Worm (Caenorhabditis elegans) whole organism, L2 larva: ENCODE results near the gene C13G3.1.

ENCODE experiments used
- F13H6.1 ChIP-seq: sonication (generic microtip); optimal IDR thresholded peaks from 2 replicates; lab custom pipeline; 2016; ENCODE audit warnings: missing genetic modification characterization, missing compliant biosample characterization
- ZK546.5 ChIP-seq: sonication (generic microtip); optimal IDR thresholded peaks from 2 replicates; lab custom pipeline; 2017; ENCODE audit warnings: missing biosample characterization, missing genetic modification characterization
- alr-1 ChIP-seq: fragments of 150-350 bp; optimal IDR thresholded peaks from 2 replicates; lab custom pipeline; 2014; ENCODE audit warnings: missing biosample characterization, missing genetic modification characterization
- aly-2 ChIP-seq: fragments of 150-350 bp; optimal IDR thresholded peaks from 2 replicates; lab custom pipeline; 2014; ENCODE audit warnings: missing biosample characterization, missing genetic modification characterization
- ama-1 ChIP-seq: fragments of 150-350 bp; optimal IDR thresholded peaks from 2 replicates; lab custom pipeline; 2018; ENCODE audit warnings: inconsistent platforms
- blmp-1 ChIP-seq: sonication (generic microtip); optimal IDR thresholded peaks from 2 replicates; lab custom pipeline; 2017; ENCODE audit warnings: missing genetic modification characterization, mild to moderate bottlenecking, missing compliant biosample characterization, antibody characterized with exemption, moderate library complexity; ENCODE audit not compliant: insufficient read depth
- ceh-16 ChIP-seq: fragments of 150-350 bp; optimal IDR thresholded peaks from 2 replicates; lab custom pipeline; 2014; ENCODE audit warnings: missing biosample characterization, missing genetic modification characterization
- ceh-82 ChIP-seq: fragments of 150-350 bp; optimal IDR thresholded peaks from 2 replicates; lab custom pipeline; 2014; ENCODE audit warnings: missing biosample characterization, missing genetic modification characterization
- crh-2 ChIP-seq: sonication (generic microtip); optimal IDR thresholded peaks from 2 replicates; lab custom pipeline; 2017; ENCODE audit warnings: missing biosample characterization, missing genetic modification characterization
- egl-27 ChIP-seq: sonication (generic microtip); optimal IDR thresholded peaks from 3 replicates; lab custom pipeline; 2017; ENCODE audit warnings: missing biosample characterization, missing genetic modification reagents, missing genetic modification characterization
- elt-1 ChIP-seq: fragments of 150-350 bp; optimal IDR thresholded peaks from 2 replicates; lab custom pipeline; 2014; ENCODE audit warnings: missing biosample characterization, missing genetic modification characterization
- elt-3 ChIP-seq: sonication (generic microtip); optimal IDR thresholded peaks from 2 replicates; lab custom pipeline; 2017; ENCODE audit warnings: missing biosample characterization, missing genetic modification characterization
- fos-1 ChIP-seq: fragments of 150-350 bp; optimal IDR thresholded peaks from 2 replicates; lab custom pipeline; 2014; ENCODE audit warnings: missing biosample characterization, missing genetic modification characterization
- gmeb-1 ChIP-seq: fragments of 150-350 bp; optimal IDR thresholded peaks from 2 replicates; lab custom pipeline; 2014; ENCODE audit warnings: missing biosample characterization, missing genetic modification characterization
- lin-11 ChIP-seq: fragments of 150-350 bp; sonication (generic microtip); optimal IDR thresholded peaks from 2 replicates; lab custom pipeline; 2014; ENCODE audit warnings: missing biosample characterization, missing genetic modification characterization, inconsistent platforms, mixed read lengths
- lin-13 ChIP-seq: fragments of 150-350 bp; optimal IDR thresholded peaks from 2 replicates; lab custom pipeline; 2014; ENCODE audit warnings: missing biosample characterization, missing genetic modification reagents, missing genetic modification characterization
- lin-39 ChIP-seq: fragments of 150-350 bp; optimal IDR thresholded peaks from 2 replicates; lab custom pipeline; 2014; ENCODE audit warnings: missing biosample characterization, missing genetic modification reagents, missing genetic modification characterization
- mdl-1 ChIP-seq, 2 experiments: fragments of 150-350 bp in 1 of 2; sonication (generic microtip) in 1 of 2; optimal IDR thresholded peaks; 2 replicates each; lab custom pipeline; 2017; ENCODE audit warnings: missing biosample characterization in 2 of 2, missing genetic modification characterization in 2 of 2
- nhr-10 ChIP-seq: sonication (generic microtip); optimal IDR thresholded peaks from 2 replicates; lab custom pipeline; 2017; ENCODE audit warnings: missing biosample characterization, missing genetic modification characterization
- nhr-11 ChIP-seq: fragments of 150-350 bp; optimal IDR thresholded peaks from 2 replicates; lab custom pipeline; 2014; ENCODE audit warnings: missing biosample characterization, missing genetic modification characterization
- nhr-23 ChIP-seq: fragments of 150-350 bp; optimal IDR thresholded peaks from 2 replicates; lab custom pipeline; 2014; ENCODE audit warnings: missing biosample characterization, missing genetic modification reagents, missing genetic modification characterization
- nhr-237 ChIP-seq: fragments of 150-350 bp; optimal IDR thresholded peaks from 2 replicates; lab custom pipeline; 2014; ENCODE audit warnings: missing biosample characterization, missing genetic modification characterization
- nhr-25 ChIP-seq: fragments of 150-350 bp; sonication (generic microtip); optimal IDR thresholded peaks from 3 replicates; lab custom pipeline; 2014; ENCODE audit warnings: missing biosample characterization, missing genetic modification characterization
- nhr-6 ChIP-seq: fragments of 150-350 bp; optimal IDR thresholded peaks from 2 replicates; lab custom pipeline; 2014; ENCODE audit warnings: missing biosample characterization, missing genetic modification characterization
- nhr-77 ChIP-seq: fragments of 150-350 bp; optimal IDR thresholded peaks from 2 replicates; lab custom pipeline; 2014; ENCODE audit warnings: missing biosample characterization, missing genetic modification characterization
- peb-1 ChIP-seq: fragments of 150-350 bp; optimal IDR thresholded peaks from 2 replicates; lab custom pipeline; 2014; ENCODE audit warnings: missing biosample characterization, missing genetic modification characterization
- sem-4 ChIP-seq: fragments of 150-350 bp; optimal IDR thresholded peaks from 2 replicates; lab custom pipeline; 2014; ENCODE audit warnings: missing biosample characterization, missing genetic modification reagents, missing genetic modification characterization
- skn-1 ChIP-seq: sonication (generic microtip); optimal IDR thresholded peaks from 2 replicates; lab custom pipeline; 2017; ENCODE audit warnings: missing biosample characterization, missing genetic modification characterization
- sma-3 ChIP-seq: sonication (generic microtip); optimal IDR thresholded peaks from 2 replicates; lab custom pipeline; 2016; ENCODE audit warnings: missing genetic modification reagents, missing genetic modification characterization, missing compliant biosample characterization
- sma-9 ChIP-seq, 2 experiments: fragments of 150-350 bp in 1 of 2; sonication (generic microtip) in 1 of 2; optimal IDR thresholded peaks; 2 replicates each; lab custom pipeline; 2014 to 2016; ENCODE audit warnings: missing genetic modification characterization in 2 of 2, mild to moderate bottlenecking in 1 of 2, missing biosample characterization in 1 of 2, missing compliant biosample characterization in 1 of 2, missing genetic modification reagents in 1 of 2, moderate library complexity in 1 of 2
- snpc-4 ChIP-seq: fragments of 150-350 bp; optimal IDR thresholded peaks from 2 replicates; lab custom pipeline; 2014; ENCODE audit warnings: missing biosample characterization, missing genetic modification characterization
- unc-39 ChIP-seq: fragments of 150-350 bp; optimal IDR thresholded peaks from 2 replicates; lab custom pipeline; 2014; ENCODE audit warnings: missing biosample characterization, missing genetic modification characterization
- unc-55 ChIP-seq: fragments of 150-350 bp; sonication (generic microtip); optimal IDR thresholded peaks from 3 replicates; lab custom pipeline; 2014; ENCODE audit warnings: missing biosample characterization, missing genetic modification reagents, missing genetic modification characterization
- unc-62 ChIP-seq: fragments of 150-350 bp; optimal IDR thresholded peaks from 2 replicates; lab custom pipeline; 2014; ENCODE audit warnings: missing biosample characterization, missing genetic modification reagents, missing genetic modification characterization
- zag-1 ChIP-seq: fragments of 150-350 bp; optimal IDR thresholded peaks from 2 replicates; lab custom pipeline; 2014; ENCODE audit warnings: missing biosample characterization, missing genetic modification characterization
- ztf-1 ChIP-seq: fragments of 200-800 bp; sonication (Bioruptor generic); conservative IDR thresholded peaks from 2 replicates; pipeline ENCODE4 v1.3.6; 2022; ENCODE audit warnings: missing genetic modification characterization, missing compliant biosample characterization
- ztf-11 ChIP-seq: sonication (generic microtip); optimal IDR thresholded peaks from 2 replicates; lab custom pipeline; 2017; ENCODE audit warnings: missing biosample characterization, missing genetic modification characterization

C13G3.1 gene

DNA sequence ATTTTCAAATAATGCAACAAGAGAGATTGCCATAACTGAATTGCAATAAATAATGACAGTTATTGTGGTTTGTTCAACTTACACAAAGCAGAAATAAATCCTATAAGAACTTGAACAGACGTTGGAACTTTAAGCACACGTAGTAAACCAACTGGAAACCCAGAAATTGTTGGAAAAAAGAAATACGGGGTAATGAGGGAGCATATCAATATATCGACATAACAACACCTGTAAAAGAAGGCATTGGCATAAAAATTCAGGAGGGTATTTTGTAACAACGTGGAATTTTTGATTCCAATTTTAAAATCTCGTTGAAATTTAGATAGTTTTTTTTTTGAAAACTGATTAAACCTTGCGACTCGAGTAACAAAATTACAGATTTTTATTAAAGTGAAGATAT lies 44.2 kb upstream of the C13G3.1 start:
- TF ChIP-seq nhr-237 (tag; lab: Kevin White, UChicago) (no peak), egl-27 (no peak), F13H6.1 (tag; lab: Kevin White, UChicago) (no peak), alr-1 (tag; lab: Kevin White, UChicago) (no peak), sma-3 (GFP tag; lab: Kevin White, UChicago) (no peak), nhr-6 (no peak), sma-9 (GFP tag; optimal IDR thresholded peaks at IDR 0.05; lab: Kevin White, UChicago) (no peak), sma-9 (tag; optimal IDR thresholded peaks at IDR 0.05; lab: Kevin White, UChicago) (no peak), ZK546.5 (tag; lab: Kevin White, UChicago) (no peak), ama-1 (lab: Kevin White, UChicago) (no peak), unc-62 (no peak), aly-2 (tag; lab: Kevin White, UChicago) (no peak), ceh-82 (tag; lab: Kevin White, UChicago) (no peak), skn-1 (tag; lab: Kevin White, UChicago) (no peak), nhr-11 (no peak)

DNA sequence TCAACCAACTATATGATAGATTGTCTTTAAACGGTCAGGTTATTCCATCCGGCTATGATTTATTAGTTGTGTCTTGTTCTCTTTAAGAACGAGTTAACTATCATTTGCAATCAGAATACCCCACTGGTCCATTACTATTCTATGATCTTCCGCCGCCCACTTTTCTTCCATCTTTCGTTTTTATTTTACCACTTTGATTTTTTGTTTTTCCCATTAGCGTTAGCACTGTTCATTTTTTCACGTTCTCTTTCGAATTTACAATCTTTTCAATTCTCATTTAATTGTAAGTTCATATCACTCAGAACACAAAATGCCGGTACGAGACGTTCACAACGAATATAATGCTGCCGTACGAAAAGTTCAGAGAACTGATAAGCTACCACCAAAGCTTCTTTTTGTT lies 41.6 kb upstream of the C13G3.1 start, which contains the start of gene T04C12.7:
TSS of gene T04C12.7 (plus strand) at position 301 of the 400 bp plus-strand sequence.
- TF ChIP-seq F13H6.1 (tag; lab: Kevin White, UChicago), result no peak
- TF ChIP-seq zag-1, result no peak
- TF ChIP-seq mdl-1 (tag; optimal IDR thresholded peaks at IDR 0.05; lab: Kevin White, UChicago), result no peak
- TF ChIP-seq nhr-25 (tag; lab: Kevin White, UChicago), result no peak
- no peak for TF ChIP-seq ztf-11 (tag; lab: Kevin White, UChicago)
- no peak for TF ChIP-seq lin-39
- TF ChIP-seq unc-39 (tag; lab: Kevin White, UChicago), result no peak
- TF ChIP-seq peb-1 (tag; lab: Kevin White, UChicago), result no peak
- no peak for TF ChIP-seq ceh-16
- no peak for TF ChIP-seq nhr-10 (tag; lab: Kevin White, UChicago)
- no peak for TF ChIP-seq unc-55 (GFP tag; lab: Kevin White, UChicago)
- TF ChIP-seq lin-11 (tag; lab: Kevin White, UChicago), result no peak
- TF ChIP-seq gmeb-1, result no peak
- TF ChIP-seq nhr-237 (tag; lab: Kevin White, UChicago), result no peak
- no peak for TF ChIP-seq ZK546.5 (tag; lab: Kevin White, UChicago)
- TF ChIP-seq alr-1 (tag; lab: Kevin White, UChicago), result no peak
- no peak for TF ChIP-seq elt-3 (tag; lab: Kevin White, UChicago)

- TF ChIP-seq lin-39 (no peak), ztf-1 (no peak), nhr-77 (tag; lab: Kevin White, UChicago) (no peak), lin-13 (GFP tag; lab: Kevin White, UChicago) (no peak), fos-1 (tag; lab: Kevin White, UChicago) (no peak), nhr-10 (tag; lab: Kevin White, UChicago) (no peak)
Observed at ce11 chrV:11051921-11052320, 39.7 kb upstream of the C13G3.1 start, which contains the start of gene T04C12.33. TSS of gene T04C12.33 (plus strand) at chrV:11052221.

DNA sequence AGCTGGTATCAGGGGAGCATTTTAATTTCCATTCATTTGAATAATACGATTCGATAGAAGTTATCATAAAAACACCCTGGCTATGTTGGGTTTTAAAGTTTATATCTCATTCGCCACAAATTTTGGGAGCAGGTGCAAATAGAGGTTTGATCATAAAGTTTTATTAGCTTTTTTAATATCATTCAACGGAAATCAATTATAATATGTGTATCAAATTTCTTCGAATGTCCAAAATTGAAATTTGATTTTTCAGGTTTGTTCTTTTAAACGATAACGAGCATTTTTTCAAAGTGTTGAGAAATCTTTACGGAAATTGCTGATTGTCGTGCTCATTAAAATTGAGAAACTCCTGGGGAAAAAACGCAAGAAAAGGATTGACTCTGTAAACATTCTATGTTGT lies 36.4 kb upstream of the C13G3.1 start, which contains the start of gene srh-74:
TSS of gene srh-74 (minus strand) at position 101 of the 400 bp plus-strand sequence.
- TF ChIP-seq fos-1 (tag; lab: Kevin White, UChicago) (no peak), elt-1 (tag; lab: Kevin White, UChicago) (no peak), sma-3 (GFP tag; lab: Kevin White, UChicago) (no peak)

DNA sequence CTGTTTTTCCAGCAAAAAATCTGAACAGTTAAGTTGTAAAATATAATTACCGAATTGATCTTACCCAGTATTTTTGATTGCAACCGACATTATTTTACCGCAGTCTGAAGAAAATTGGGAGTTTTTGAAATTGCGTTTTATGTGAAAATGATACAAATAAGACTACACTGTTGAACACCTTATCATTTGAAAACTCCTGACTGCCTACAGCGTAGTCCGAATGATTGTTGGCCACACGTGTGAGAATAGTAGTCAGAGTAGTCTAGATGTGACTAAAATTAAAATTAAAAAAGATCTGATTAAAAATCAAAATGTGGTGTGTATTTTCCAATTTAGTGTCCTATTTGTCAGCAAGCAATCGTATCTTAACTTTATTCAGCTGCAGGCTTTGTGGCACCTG lies 34.5 kb upstream of the C13G3.1 start, which contains the start of gene dhs-18:
TSS of gene dhs-18 (minus strand) at position 104 of the 400 bp plus-strand sequence.
- TF ChIP-seq lin-11 (tag; lab: Kevin White, UChicago) (no peak), crh-2 (tag; lab: Kevin White, UChicago) (peak; percentile 26), lin-39 (no peak), ceh-16 (no peak), sma-9 (GFP tag; optimal IDR thresholded peaks at IDR 0.05; lab: Kevin White, UChicago) (peak; percentile 30), sma-9 (tag; optimal IDR thresholded peaks at IDR 0.05; lab: Kevin White, UChicago) (no peak)

ce11 chrV:11043767-11044166 lies 31.5 kb upstream of the C13G3.1 start, which contains the start of gene C45B11.6:
TSS of gene C45B11.6 (plus strand) at chrV:11044067.
- TF ChIP-seq blmp-1 (tag; lab: Kevin White, UChicago) (no peak), lin-11 (tag; lab: Kevin White, UChicago) (no peak), fos-1 (tag; lab: Kevin White, UChicago) (no peak), nhr-23 (tag; lab: Kevin White, UChicago) (no peak), unc-62 (no peak), snpc-4 (tag; lab: Kevin White, UChicago) (no peak), F13H6.1 (tag; lab: Kevin White, UChicago) (no peak), sem-4 (tag; lab: Kevin White, UChicago) (no peak)
